Fruit fly (Drosophila melanogaster) whole organism, embryonic: ENCODE measurements around the gene CG34148.

ENCODE experiments used
- Asciz ChIP-seq: fragments of 200-800 bp; sonication (Bioruptor generic); optimal IDR thresholded peaks from 2 replicates; lab custom pipeline; 2017; ENCODE audit warnings: missing biosample characterization, mild to moderate bottlenecking, missing genetic modification characterization, missing genetic modification reagents
- CG12155 ChIP-seq: fragments of 200-800 bp; sonication (Bioruptor generic); optimal IDR thresholded peaks from 3 replicates; lab custom pipeline; 2016; ENCODE audit warnings: missing biosample characterization, missing genetic modification characterization
- CG12236 ChIP-seq: fragments of 200-800 bp; sonication (Bioruptor generic); optimal IDR thresholded peaks from 2 replicates; lab custom pipeline; 2016; ENCODE audit warnings: missing biosample characterization, missing genetic modification characterization
- CG12299 ChIP-seq: fragments of 200-800 bp; sonication (Bioruptor generic); optimal IDR thresholded peaks from 2 replicates; lab custom pipeline; 2018; ENCODE audit warnings: missing biosample characterization, mild to moderate bottlenecking, missing genetic modification characterization
- CG1233 ChIP-seq: fragments of 200-800 bp; sonication (Bioruptor generic); optimal IDR thresholded peaks from 4 replicates; lab custom pipeline; 2018; ENCODE audit warnings: missing biosample characterization, mild to moderate bottlenecking, missing genetic modification characterization
- CG12659 ChIP-seq: fragments of 200-800 bp; sonication (Bioruptor generic); optimal IDR thresholded peaks from 3 replicates; lab custom pipeline; 2017; ENCODE audit warnings: mild to moderate bottlenecking, missing biosample characterization, missing genetic modification reagents, missing genetic modification characterization
- CG13775 ChIP-seq: fragments of 200-800 bp; sonication (Bioruptor generic); optimal IDR thresholded peaks from 3 replicates; lab custom pipeline; 2017; ENCODE audit warnings: missing biosample characterization, mild to moderate bottlenecking, missing genetic modification characterization
- CG14667 ChIP-seq: fragments of 200-800 bp; sonication (Bioruptor generic); IDR thresholded peaks from 2 replicates; pipeline ENCODE4 v1.3.6; 2022; ENCODE audit warnings: missing biosample characterization, missing genetic modification characterization
- CG15696 ChIP-seq: fragments of 200-800 bp; sonication (Bioruptor generic); optimal IDR thresholded peaks from 2 replicates; lab custom pipeline; 2019; ENCODE audit warnings: missing biosample characterization, mild to moderate bottlenecking, missing genetic modification characterization, moderate library complexity
- CG16815 ChIP-seq: fragments of 200-800 bp; sonication (Bioruptor generic); optimal IDR thresholded peaks from 3 replicates; lab custom pipeline; 2017; ENCODE audit warnings: missing biosample characterization, mild to moderate bottlenecking, missing genetic modification characterization
- CG17328 ChIP-seq: fragments of 200-800 bp; sonication (Bioruptor generic); IDR thresholded peaks from 2 replicates; pipeline ENCODE4 v1.3.6; 2022; ENCODE audit warnings: missing biosample characterization, missing genetic modification characterization
- CG17359 ChIP-seq: fragments of 200-800 bp; sonication (Bioruptor generic); optimal IDR thresholded peaks from 3 replicates; lab custom pipeline; 2018; ENCODE audit warnings: missing biosample characterization, mild to moderate bottlenecking, missing genetic modification characterization, moderate library complexity
- CG17612 ChIP-seq: fragments of 200-800 bp; sonication (Bioruptor generic); IDR thresholded peaks from 2 replicates; pipeline ENCODE4 v1.3.6; 2022; ENCODE audit warnings: missing biosample characterization, missing genetic modification characterization
- CG34422 ChIP-seq: fragments of 200-800 bp; sonication (Bioruptor generic); IDR thresholded peaks from 3 replicates; pipeline ENCODE4 v1.3.6; 2022; ENCODE audit warnings: missing biosample characterization, missing genetic modification characterization
- CG4328 ChIP-seq: fragments of 200-800 bp; sonication (Bioruptor generic); optimal IDR thresholded peaks from 3 replicates; lab custom pipeline; 2017; ENCODE audit warnings: missing biosample characterization, missing genetic modification reagents, missing genetic modification characterization
- CG4360 ChIP-seq: fragments of 200-800 bp; sonication (Bioruptor generic); IDR thresholded peaks from 2 replicates; pipeline ENCODE4 v1.3.6; 2022; ENCODE audit warnings: missing biosample characterization, missing genetic modification characterization
- CG4730 ChIP-seq: fragments of 200-800 bp; sonication (Bioruptor generic); IDR thresholded peaks from 2 replicates; pipeline ENCODE4 v1.3.6; 2022; ENCODE audit warnings: missing biosample characterization, missing genetic modification characterization
- CG7271 ChIP-seq: fragments of 200-800 bp; sonication (Bioruptor generic); optimal IDR thresholded peaks from 2 replicates; lab custom pipeline; 2018; ENCODE audit warnings: missing biosample characterization, mild to moderate bottlenecking, missing genetic modification characterization, moderate library complexity
- CG7357 ChIP-seq: fragments of 200-800 bp; sonication (Bioruptor generic); IDR thresholded peaks from 3 replicates; pipeline ENCODE4 v1.3.6; 2022; ENCODE audit warnings: missing biosample characterization, missing genetic modification characterization
- CG7839 ChIP-seq: fragments of 200-800 bp; sonication (Bioruptor generic); optimal IDR thresholded peaks from 3 replicates; lab custom pipeline; 2018; ENCODE audit warnings: missing biosample characterization, mild to moderate bottlenecking, missing genetic modification characterization, moderate library complexity
- CG8388 ChIP-seq: fragments of 200-800 bp; sonication (Bioruptor generic); optimal IDR thresholded peaks from 2 replicates; lab custom pipeline; 2019; ENCODE audit warnings: missing biosample characterization, mild to moderate bottlenecking, missing genetic modification characterization, moderate library complexity
- Ets97D ChIP-seq: fragments of 200-800 bp; sonication (Bioruptor generic); optimal IDR thresholded peaks from 3 replicates; lab custom pipeline; 2016; ENCODE audit warnings: missing biosample characterization, missing genetic modification characterization
- HmgD ChIP-seq: fragments of 200-800 bp; sonication (Bioruptor generic); optimal IDR thresholded peaks from 3 replicates; lab custom pipeline; 2016; ENCODE audit warnings: missing biosample characterization, missing genetic modification characterization
- HmgZ ChIP-seq: fragments of 200-800 bp; sonication (Bioruptor generic); optimal IDR thresholded peaks from 2 replicates; lab custom pipeline; 2018; ENCODE audit warnings: missing biosample characterization, mild to moderate bottlenecking, missing genetic modification characterization
- Hmx ChIP-seq: fragments of 200-800 bp; sonication (Bioruptor generic); optimal IDR thresholded peaks from 2 replicates; lab custom pipeline; 2016; ENCODE audit warnings: missing biosample characterization, missing genetic modification characterization
- Lhr ChIP-seq: fragments of 200-800 bp; sonication (Bioruptor generic); optimal IDR thresholded peaks from 3 replicates; lab custom pipeline; 2017; ENCODE audit warnings: mild to moderate bottlenecking, missing biosample characterization, missing genetic modification reagents, missing genetic modification characterization
- Mes4 ChIP-seq: fragments of 200-800 bp; sonication (Bioruptor generic); optimal IDR thresholded peaks from 2 replicates; lab custom pipeline; 2016; ENCODE audit warnings: missing biosample characterization, missing genetic modification characterization
- Myb ChIP-seq: fragments of 200-800 bp; sonication (Bioruptor generic); optimal IDR thresholded peaks from 2 replicates; lab custom pipeline; 2016; ENCODE audit warnings: missing biosample characterization, missing genetic modification characterization
- Oli ChIP-seq: fragments of 200-800 bp; sonication (Bioruptor generic); optimal IDR thresholded peaks from 2 replicates; lab custom pipeline; 2018; ENCODE audit warnings: missing biosample characterization, mild to moderate bottlenecking, missing genetic modification characterization, moderate library complexity
- Rx ChIP-seq: fragments of 200-800 bp; sonication (Bioruptor generic); IDR thresholded peaks from 2 replicates; pipeline ENCODE4 v1.3.6; 2022; ENCODE audit warnings: missing biosample characterization, missing genetic modification characterization
- Sox102F ChIP-seq: fragments of 200-800 bp; sonication (Bioruptor generic); optimal IDR thresholded peaks from 2 replicates; lab custom pipeline; 2018; ENCODE audit warnings: missing biosample characterization, mild to moderate bottlenecking, missing genetic modification characterization, moderate library complexity
- Ssrp ChIP-seq: fragments of 200-800 bp; sonication (Bioruptor generic); optimal IDR thresholded peaks from 2 replicates; lab custom pipeline; 2018; ENCODE audit warnings: missing biosample characterization, mild to moderate bottlenecking, missing genetic modification characterization, moderate library complexity
- bsh ChIP-seq, 2 experiments: fragments of 200-800 bp; sonication (Bioruptor generic); optimal IDR thresholded peaks; 2 replicates each; lab custom pipeline; 2017 to 2018; ENCODE audit warnings: mild to moderate bottlenecking in 2 of 2, missing biosample characterization in 2 of 2, missing genetic modification characterization in 2 of 2, moderate library complexity in 1 of 2
- cato ChIP-seq: fragments of 200-800 bp; sonication (Bioruptor generic); optimal IDR thresholded peaks from 2 replicates; lab custom pipeline; 2016; ENCODE audit warnings: missing biosample characterization, missing genetic modification characterization, borderline replicate concordance
- eyg ChIP-seq: fragments of 200-800 bp; sonication (Bioruptor generic); optimal IDR thresholded peaks from 3 replicates; lab custom pipeline; 2016; ENCODE audit warnings: missing biosample characterization, missing genetic modification characterization
- fd3F ChIP-seq: fragments of 200-800 bp; sonication (Bioruptor generic); optimal IDR thresholded peaks from 2 replicates; lab custom pipeline; 2018; ENCODE audit warnings: missing biosample characterization, mild to moderate bottlenecking, missing genetic modification characterization, moderate library complexity
- gce ChIP-seq: fragments of 200-800 bp; sonication (Bioruptor generic); IDR thresholded peaks from 3 replicates; pipeline ENCODE4 v1.3.6; 2022; ENCODE audit warnings: missing biosample characterization, missing genetic modification characterization
- h ChIP-seq: fragments of >200 bp; optimal IDR thresholded peaks from 2 replicates; lab custom pipeline; 2017
- ind ChIP-seq: fragments of 200-800 bp; sonication (Bioruptor generic); optimal IDR thresholded peaks from 3 replicates; lab custom pipeline; 2016; ENCODE audit warnings: missing biosample characterization, missing genetic modification characterization
- lola ChIP-seq, 3 experiments: fragments of >200 bp in 2 of 3; fragments of 200-800 bp in 1 of 3; sonication (Bioruptor generic) in 1 of 3; optimal IDR thresholded peaks; 2 replicates each; lab custom pipeline; 2017 to 2019; ENCODE audit warnings: missing biosample characterization in 3 of 3, missing genetic modification characterization in 3 of 3, mild to moderate bottlenecking in 1 of 3, moderate library complexity in 1 of 3
- lov ChIP-seq, 2 experiments: fragments of 200-800 bp in 1 of 2; fragments of >200 bp in 1 of 2; sonication (Bioruptor generic) in 1 of 2; IDR thresholded peaks in 1 of 2; optimal IDR thresholded peaks in 1 of 2; 2 replicates in 1 of 2; 3 replicates in 1 of 2; pipeline versions ENCODE4 v1.3.6 to Lab custom; 2017 to 2022; ENCODE audit warnings: missing biosample characterization in 1 of 2, missing genetic modification characterization in 1 of 2
- nerfin-1 ChIP-seq: fragments of 200-800 bp; sonication (Bioruptor generic); optimal IDR thresholded peaks from 3 replicates; lab custom pipeline; 2019; ENCODE audit warnings: missing biosample characterization, mild to moderate bottlenecking, missing genetic modification characterization, moderate library complexity
- nerfin-2 ChIP-seq: fragments of 200-800 bp; sonication (Bioruptor generic); IDR thresholded peaks from 2 replicates; pipeline ENCODE4 v1.3.6; 2022; ENCODE audit warnings: missing biosample characterization, missing genetic modification characterization; ENCODE audit not compliant: partially characterized antibody
- peb ChIP-seq: fragments of 200-800 bp; sonication (Bioruptor generic); IDR thresholded peaks from 2 replicates; pipeline ENCODE4 v1.3.6; 2022; ENCODE audit warnings: missing biosample characterization, missing genetic modification characterization
- run ChIP-seq: fragments of 200-800 bp; sonication (Bioruptor generic); optimal IDR thresholded peaks from 3 replicates; lab custom pipeline; 2018; ENCODE audit warnings: missing biosample characterization, mild to moderate bottlenecking, missing genetic modification characterization
- seq ChIP-seq: fragments of 200-800 bp; sonication (Bioruptor generic); IDR thresholded peaks from 2 replicates; pipeline ENCODE4 v1.3.6; 2022; ENCODE audit warnings: missing biosample characterization, missing genetic modification characterization
- stc ChIP-seq: fragments of 200-800 bp; sonication (Bioruptor generic); IDR thresholded peaks from 2 replicates; pipeline ENCODE4 v1.3.6; 2022; ENCODE audit warnings: missing biosample characterization, missing genetic modification characterization
- stwl ChIP-seq: fragments of 200-800 bp; sonication (Bioruptor generic); optimal IDR thresholded peaks from 3 replicates; lab custom pipeline; 2018; ENCODE audit warnings: missing biosample characterization, mild to moderate bottlenecking, missing genetic modification characterization, moderate library complexity

Gene CG34148

dm6 chr3R:21828785-21829486 lies 49.5 kb downstream of the CG34148 start (continued):
- TF ChIP-seq peb = peak; percentile 53; the same call in 1 of the 2 replicates
- peak; percentile 27; the same call in 1 of the 2 replicates for TF ChIP-seq Rx (GFP tag; lab: Robert Waterston, UW)
- TF ChIP-seq eyg (GFP tag; lab: Kevin White, UChicago) = no peak
- peak; percentile 53 for TF ChIP-seq stwl (tag; lab: Kevin White, UChicago)
- TF ChIP-seq Lhr = peak; percentile 33
- TF ChIP-seq Ets97D (GFP tag; lab: Kevin White, UChicago) = no peak
- peak; percentile 79 for TF ChIP-seq CG7839
- peak; percentile 32 for TF ChIP-seq HmgZ (tag; lab: Kevin White, UChicago)
- peak; percentile 65 for TF ChIP-seq CG12299 (tag; lab: Kevin White, UChicago)
- TF ChIP-seq lov (optimal IDR thresholded peaks at IDR 0.05; lab: Kevin White, UChicago) = no peak
- 0 out of 3 replicates have a peak, but pooled peaks have one; percentile 37 for TF ChIP-seq lov (GFP tag; IDR thresholded peaks at IDR 0.05; lab: Robert Waterston, UW)
- no peak for TF ChIP-seq Mes4 (GFP tag; lab: Kevin White, UChicago)
- no peak for TF ChIP-seq nerfin-2 (GFP tag; lab: Robert Waterston, UW)
- no peak for TF ChIP-seq Myb (GFP tag; lab: Kevin White, UChicago)
- peak; percentile 77 for TF ChIP-seq CG16815 (GFP tag; lab: Kevin White, UChicago)
- peak; percentile 91 for TF ChIP-seq CG8388 (GFP tag; lab: Kevin White, UChicago)
- TF ChIP-seq CG7357 (GFP tag; lab: Robert Waterston, UW) = 0 out of 3 replicates have a peak, but pooled peaks have one; percentile 10
- peak; percentile 45; the same call in 1 of the 3 replicates for TF ChIP-seq gce (GFP tag; lab: Robert Waterston, UW)
- TF ChIP-seq cato (GFP tag; lab: Kevin White, UChicago) = peak; percentile 51
- TF ChIP-seq CG12659 (GFP tag; lab: Kevin White, UChicago) = peak; percentile 3
- peak; percentile 37; the same call in 1 of the 2 replicates for TF ChIP-seq CG4730 (GFP tag; lab: Robert Waterston, UW)
- TF ChIP-seq run (tag; lab: Kevin White, UChicago) = peak; percentile 13
- peak; percentile 55; the same call in 2 of the 3 replicates for TF ChIP-seq CG34422
- no peak for TF ChIP-seq CG12236
- no peak for TF ChIP-seq CG17612 (GFP tag; lab: Robert Waterston, UW)
- peak; percentile 71 for TF ChIP-seq CG13775 (GFP tag; lab: Kevin White, UChicago)
- no peak for TF ChIP-seq fd3F (GFP tag; lab: Kevin White, UChicago)
- no peak for TF ChIP-seq seq (GFP tag; lab: Robert Waterston, UW)
- TF ChIP-seq Ssrp (tag; lab: Kevin White, UChicago) = peak; percentile 88
- no peak for TF ChIP-seq CG4360 (GFP tag; lab: Robert Waterston, UW)
- TF ChIP-seq CG1233 (GFP tag; lab: Kevin White, UChicago) = peak; percentile 26
- peak; percentile 35 for TF ChIP-seq CG4328 (GFP tag; lab: Kevin White, UChicago)
- TF ChIP-seq HmgD (GFP tag; lab: Kevin White, UChicago) = no peak
- peak; percentile 75 for TF ChIP-seq Sox102F
- TF ChIP-seq CG17328 = peak; percentile 82
- TF ChIP-seq h (lab: Kevin White, UChicago) = no peak
- TF ChIP-seq CG12155 (GFP tag; lab: Kevin White, UChicago) = peak; percentile 36
- TF ChIP-seq Oli (tag; lab: Kevin White, UChicago) = peak; percentile 81
- TF ChIP-seq Asciz (GFP tag; lab: Kevin White, UChicago) = peak; percentile 57
- peak; percentile 17 for TF ChIP-seq ind (GFP tag; lab: Kevin White, UChicago)
- no peak for TF ChIP-seq Hmx
- TF ChIP-seq nerfin-1 (tag; lab: Kevin White, UChicago) = peak; percentile 66
- peak; percentile 82 for TF ChIP-seq CG15696
- peak in 1 of 3 experiments; percentile 96 for TF ChIP-seq lola (GFP tag; optimal IDR thresholded peaks at IDR 0.05; lab: Kevin White, UChicago)
- peak; percentile 35; the same call in 1 of the 2 replicates for TF ChIP-seq CG14667 (GFP tag; lab: Robert Waterston, UW)
- TF ChIP-seq CG17359 (tag; lab: Kevin White, UChicago) = peak; percentile 67
- peak; percentile 48; the same call in 1 of the 2 replicates for TF ChIP-seq stc (GFP tag; lab: Robert Waterston, UW)
- peak; percentile 87 to 96 for TF ChIP-seq bsh (GFP tag; optimal IDR thresholded peaks at IDR 0.05; lab: Kevin White, UChicago)
- peak; percentile 0 for TF ChIP-seq CG7271 (tag; lab: Kevin White, UChicago)
